Worm (Caenorhabditis elegans): ENCODE data around the gene F49C12.12.
"Not testable (repeated sequence)": the region's sequence is repeated elsewhere in the genome, so short reads cannot be mapped to it uniquely, and the experiment has no call there.

- TF ChIP-seq cog-1 (tag; optimal IDR thresholded peaks at IDR 0.05); flt-1 (GFP tag; IDR thresholded peaks at IDR 0.05); ztf-29 (GFP tag; IDR thresholded peaks at IDR 0.05); tab-1 (GFP tag; IDR thresholded peaks at IDR 0.05); T22C8.4 (GFP tag; IDR thresholded peaks at IDR 0.05); ref-1 (GFP tag; conservative IDR thresholded peaks at IDR 0.05); klf-2 (GFP tag; conservative IDR thresholded peaks at IDR 0.05); ztf-23 (GFP tag; IDR thresholded peaks at IDR 0.05): not testable (repeated sequence)
These were observed 8.1 kb downstream of the F49C12.12 start, which contains the start of gene F49C12.7 for ce11 chrIV:9312827-9313226.
